Worm (Caenorhabditis elegans): ENCODE measurements around the gene srx-50.

DNA sequence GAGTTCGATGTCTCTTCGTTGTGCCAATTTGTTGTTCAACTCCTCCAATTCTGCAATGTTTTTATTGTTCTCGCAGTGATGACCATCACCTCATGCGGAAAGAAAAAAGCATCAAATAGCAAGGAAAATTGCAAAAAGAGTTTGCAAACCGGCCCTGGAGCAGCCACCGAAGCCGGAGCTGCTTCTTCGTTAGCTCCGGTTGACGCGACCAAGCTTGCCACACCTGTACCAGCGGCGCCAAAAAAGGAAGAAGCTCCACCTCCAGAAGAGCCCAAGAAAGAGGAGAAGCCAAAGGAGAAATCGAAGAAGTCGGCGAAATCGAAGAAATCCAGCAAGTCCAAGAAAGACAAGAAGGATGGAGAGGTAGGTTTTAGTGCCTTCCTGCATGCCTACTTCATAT, 47.6 kb upstream of the srx-50 start:
- TF ChIP-seq flt-1 (GFP tag; IDR thresholded peaks at IDR 0.05) (no peak), ref-1 (GFP tag; conservative IDR thresholded peaks at IDR 0.05) (no peak), ztf-29 (GFP tag; IDR thresholded peaks at IDR 0.05) (no peak), cog-1 (tag; optimal IDR thresholded peaks at IDR 0.05) (no peak)

Measured in whole organism, midembryonic.